Fruit fly (Drosophila melanogaster) whole organism, embryonic: ENCODE data around the gene CG17660.

Experiments used
- ATbp ChIP-seq: fragments of 200-800 bp; sonication (Bioruptor generic); optimal IDR thresholded peaks from 2 replicates; lab custom pipeline; 2017; ENCODE audit warnings: missing biosample characterization, mild to moderate bottlenecking, missing genetic modification characterization, missing genetic modification reagents
- Aef1 ChIP-seq: fragments of 200-800 bp; sonication (Bioruptor generic); IDR thresholded peaks from 3 replicates; pipeline ENCODE4 v1.3.6; 2022; ENCODE audit warnings: missing biosample characterization, missing genetic modification characterization
- Atf6 ChIP-seq: fragments of 200-800 bp; sonication (Bioruptor generic); IDR thresholded peaks from 2 replicates; pipeline ENCODE4 v1.3.6; 2022; ENCODE audit warnings: missing biosample characterization, missing genetic modification characterization
- Awh ChIP-seq: fragments of 200-800 bp; sonication (Bioruptor generic); IDR thresholded peaks from 2 replicates; pipeline ENCODE4, ENCODE4 v1.3.6; 2022; ENCODE audit warnings: missing biosample characterization, missing genetic modification characterization
- Bgb ChIP-seq: fragments of 200-800 bp; sonication (Bioruptor generic); IDR thresholded peaks from 2 replicates; pipeline ENCODE4 v1.3.6; 2022; ENCODE audit warnings: missing biosample characterization, missing genetic modification characterization; ENCODE audit not compliant: partially characterized antibody
- CG10431 ChIP-seq: fragments of 200-800 bp; sonication (Bioruptor generic); optimal IDR thresholded peaks from 3 replicates; lab custom pipeline; 2018; ENCODE audit warnings: missing biosample characterization, mild to moderate bottlenecking, missing genetic modification characterization
- CG10959 ChIP-seq: fragments of 200-800 bp; sonication (Bioruptor generic); IDR thresholded peaks from 2 replicates; pipeline ENCODE4 v1.3.6; 2022; ENCODE audit warnings: missing biosample characterization, missing genetic modification characterization
- CG12104 ChIP-seq: fragments of 200-800 bp; sonication (Bioruptor generic); optimal IDR thresholded peaks from 3 replicates; lab custom pipeline; 2016; ENCODE audit warnings: missing biosample characterization, missing genetic modification characterization
- CG1602 ChIP-seq: fragments of 200-800 bp; sonication (Bioruptor generic); optimal IDR thresholded peaks from 3 replicates; lab custom pipeline; 2016; ENCODE audit warnings: missing biosample characterization, missing genetic modification characterization
- CG17385 ChIP-seq: fragments of 200-800 bp; sonication (Bioruptor generic); optimal IDR thresholded peaks from 3 replicates; lab custom pipeline; 2018; ENCODE audit warnings: missing biosample characterization, mild to moderate bottlenecking, missing genetic modification characterization
- CG18764 ChIP-seq: fragments of 200-800 bp; sonication (Bioruptor generic); optimal IDR thresholded peaks from 3 replicates; lab custom pipeline; 2016; ENCODE audit warnings: missing biosample characterization, missing genetic modification characterization
- CG2202 ChIP-seq: fragments of 200-800 bp; sonication (Bioruptor generic); optimal IDR thresholded peaks from 2 replicates; lab custom pipeline; 2018; ENCODE audit warnings: missing biosample characterization, mild to moderate bottlenecking, missing genetic modification characterization
- CG2712 ChIP-seq: fragments of 200-800 bp; optimal IDR thresholded peaks from 3 replicates; lab custom pipeline; 2019; ENCODE audit warnings: missing biosample characterization, mild to moderate bottlenecking, missing genetic modification characterization, moderate library complexity
- CG2889 ChIP-seq: fragments of 200-800 bp; sonication (Bioruptor generic); IDR thresholded peaks from 3 replicates; pipeline ENCODE4 v1.3.6; 2022; ENCODE audit warnings: missing biosample characterization, missing genetic modification characterization
- CG32532 ChIP-seq: fragments of 200-800 bp; sonication (Bioruptor generic); IDR thresholded peaks from 2 replicates; pipeline ENCODE4 v1.3.6; 2022; ENCODE audit warnings: missing biosample characterization, missing genetic modification characterization
- CG32772 ChIP-seq: fragments of 200-800 bp; sonication (Bioruptor generic); IDR thresholded peaks from 2 replicates; pipeline ENCODE4 v1.3.6; 2022; ENCODE audit warnings: missing biosample characterization, missing genetic modification characterization
- CG34376 ChIP-seq: fragments of 200-800 bp; sonication (Bioruptor generic); optimal IDR thresholded peaks from 2 replicates; lab custom pipeline; 2018; ENCODE audit warnings: missing biosample characterization, mild to moderate bottlenecking, missing genetic modification characterization
- CG3838 ChIP-seq: fragments of 200-800 bp; sonication (Bioruptor generic); optimal IDR thresholded peaks from 3 replicates; lab custom pipeline; 2016; ENCODE audit warnings: missing biosample characterization, missing genetic modification characterization
- CG6791 ChIP-seq: fragments of 200-800 bp; sonication (Bioruptor generic); IDR thresholded peaks from 3 replicates; pipeline ENCODE4 v1.3.6; 2022; ENCODE audit warnings: missing biosample characterization, missing genetic modification characterization; ENCODE audit not compliant: partially characterized antibody
- CG7372 ChIP-seq: fragments of 200-800 bp; sonication (Bioruptor generic); IDR thresholded peaks from 2 replicates; pipeline ENCODE4 v1.3.6; 2022; ENCODE audit warnings: missing biosample characterization, missing genetic modification characterization
- CG7987 ChIP-seq: fragments of 200-800 bp; sonication (Bioruptor generic); optimal IDR thresholded peaks from 2 replicates; lab custom pipeline; 2018; ENCODE audit warnings: missing biosample characterization, mild to moderate bottlenecking, missing genetic modification characterization, moderate library complexity
- CG8089 ChIP-seq: fragments of 200-800 bp; sonication (Bioruptor generic); optimal IDR thresholded peaks from 3 replicates; lab custom pipeline; 2016; ENCODE audit warnings: missing biosample characterization, missing genetic modification characterization
- Chrac-16 ChIP-seq: fragments of 200-800 bp; sonication (Bioruptor generic); optimal IDR thresholded peaks from 3 replicates; lab custom pipeline; 2016; ENCODE audit warnings: missing biosample characterization, missing genetic modification characterization
- D ChIP-seq, 2 experiments: fragments of 200-800 bp in 1 of 2; fragments of >200 bp in 1 of 2; sonication (Bioruptor generic) in 1 of 2; optimal IDR thresholded peaks; 2 replicates in 1 of 2; 3 replicates in 1 of 2; lab custom pipeline; 2017; ENCODE audit warnings: mild to moderate bottlenecking in 1 of 2, missing biosample characterization in 1 of 2, missing genetic modification characterization in 1 of 2, missing genetic modification reagents in 1 of 2
- Ets97D ChIP-seq: fragments of 200-800 bp; sonication (Bioruptor generic); optimal IDR thresholded peaks from 3 replicates; lab custom pipeline; 2016; ENCODE audit warnings: missing biosample characterization, missing genetic modification characterization
- Fer1 ChIP-seq: fragments of 200-800 bp; sonication (Bioruptor generic); optimal IDR thresholded peaks from 2 replicates; lab custom pipeline; 2017; ENCODE audit warnings: missing biosample characterization, mild to moderate bottlenecking, missing genetic modification characterization
- Lpt ChIP-seq: fragments of >200 bp; optimal IDR thresholded peaks from 2 replicates; lab custom pipeline; 2018; ENCODE audit warnings: missing biosample characterization, missing genetic modification characterization
- NC2α ChIP-seq: fragments of 200-800 bp; sonication (Bioruptor generic); optimal IDR thresholded peaks from 2 replicates; lab custom pipeline; 2016; ENCODE audit warnings: missing biosample characterization, missing genetic modification characterization
- Nf-YC ChIP-seq: fragments of 200-800 bp; optimal IDR thresholded peaks from 3 replicates; lab custom pipeline; 2019; ENCODE audit warnings: missing biosample characterization, mild to moderate bottlenecking, missing genetic modification characterization, moderate library complexity
- caup ChIP-seq: fragments of 200-800 bp; sonication (Bioruptor generic); optimal IDR thresholded peaks from 3 replicates; lab custom pipeline; 2017; ENCODE audit warnings: missing biosample characterization, mild to moderate bottlenecking, missing genetic modification characterization, moderate library complexity; ENCODE audit not compliant: severe bottlenecking
- cwo ChIP-seq: fragments of 200-800 bp; sonication (Bioruptor generic); optimal IDR thresholded peaks from 3 replicates; lab custom pipeline; 2017; ENCODE audit warnings: missing biosample characterization, missing genetic modification characterization, mild to moderate bottlenecking, moderate library complexity, missing genetic modification reagents
- dm ChIP-seq: fragments of 200-800 bp; sonication (Bioruptor generic); optimal IDR thresholded peaks from 3 replicates; lab custom pipeline; 2016; ENCODE audit warnings: missing biosample characterization, missing genetic modification characterization
- fru ChIP-seq: fragments of >200 bp; optimal IDR thresholded peaks from 2 replicates; lab custom pipeline; 2017
- gro ChIP-seq: fragments of 200-800 bp; sonication (Bioruptor generic); optimal IDR thresholded peaks from 2 replicates; lab custom pipeline; 2016; ENCODE audit warnings: missing biosample characterization, missing genetic modification characterization
- gt ChIP-seq: fragments of 200-800 bp; sonication (Bioruptor generic); IDR thresholded peaks from 2 replicates; pipeline ENCODE4 v1.3.6; 2022; ENCODE audit warnings: missing biosample characterization, missing genetic modification characterization
- inv ChIP-seq: fragments of 200-800 bp; sonication (Bioruptor generic); IDR thresholded peaks from 2 replicates; pipeline ENCODE4 v1.3.6; 2022; ENCODE audit warnings: missing biosample characterization, missing genetic modification characterization; ENCODE audit not compliant: partially characterized antibody
- luna ChIP-seq: fragments of 200-800 bp; sonication (Bioruptor generic); optimal IDR thresholded peaks from 2 replicates; lab custom pipeline; 2016; ENCODE audit warnings: missing biosample characterization, missing genetic modification characterization
- mld ChIP-seq: fragments of 200-800 bp; sonication (Bioruptor generic); IDR thresholded peaks from 3 replicates; pipeline ENCODE4 v1.3.6; 2022; ENCODE audit warnings: missing biosample characterization, missing genetic modification characterization; ENCODE audit not compliant: partially characterized antibody
- nerfin-1 ChIP-seq: fragments of 200-800 bp; sonication (Bioruptor generic); optimal IDR thresholded peaks from 3 replicates; lab custom pipeline; 2019; ENCODE audit warnings: missing biosample characterization, mild to moderate bottlenecking, missing genetic modification characterization, moderate library complexity
- oc ChIP-seq: fragments of 200-800 bp; sonication (Bioruptor generic); optimal IDR thresholded peaks from 2 replicates; lab custom pipeline; 2018; ENCODE audit warnings: missing biosample characterization, mild to moderate bottlenecking, missing genetic modification characterization, moderate library complexity
- peb ChIP-seq: fragments of 200-800 bp; sonication (Bioruptor generic); IDR thresholded peaks from 2 replicates; pipeline ENCODE4 v1.3.6; 2022; ENCODE audit warnings: missing biosample characterization, missing genetic modification characterization
- pfk ChIP-seq: fragments of 200-800 bp; sonication (Bioruptor generic); optimal IDR thresholded peaks from 2 replicates; lab custom pipeline; 2018; ENCODE audit warnings: missing biosample characterization, mild to moderate bottlenecking, missing genetic modification characterization, moderate library complexity
- pnt ChIP-seq: fragments of 200-800 bp; sonication (Bioruptor generic); optimal IDR thresholded peaks from 3 replicates; lab custom pipeline; 2016; ENCODE audit warnings: missing biosample characterization, missing genetic modification characterization
- repo ChIP-seq: fragments of 200-800 bp; sonication (Bioruptor generic); optimal IDR thresholded peaks from 2 replicates; lab custom pipeline; 2016; ENCODE audit warnings: missing biosample characterization, missing genetic modification characterization
- schlank ChIP-seq: fragments of 200-800 bp; sonication (Bioruptor generic); optimal IDR thresholded peaks from 2 replicates; lab custom pipeline; 2018; ENCODE audit warnings: missing biosample characterization, mild to moderate bottlenecking, missing genetic modification characterization
- scrt ChIP-seq: fragments of 200-800 bp; sonication (Bioruptor generic); optimal IDR thresholded peaks from 2 replicates; lab custom pipeline; 2018; ENCODE audit warnings: missing biosample characterization, mild to moderate bottlenecking, missing genetic modification characterization, moderate library complexity
- stwl ChIP-seq: fragments of 200-800 bp; sonication (Bioruptor generic); optimal IDR thresholded peaks from 3 replicates; lab custom pipeline; 2018; ENCODE audit warnings: missing biosample characterization, mild to moderate bottlenecking, missing genetic modification characterization, moderate library complexity
- tgo ChIP-seq: fragments of 200-800 bp; sonication (Bioruptor generic); IDR thresholded peaks from 3 replicates; pipeline ENCODE4 v1.3.6; 2022; ENCODE audit warnings: missing biosample characterization, missing genetic modification characterization
- trh ChIP-seq: fragments of 200-800 bp; sonication (Bioruptor generic); optimal IDR thresholded peaks from 2 replicates; lab custom pipeline; 2016; ENCODE audit warnings: missing biosample characterization, missing genetic modification characterization
- unc-4 ChIP-seq: fragments of 200-800 bp; sonication (Bioruptor generic); IDR thresholded peaks from 2 replicates; pipeline ENCODE4 v1.3.6; 2022; ENCODE audit warnings: missing biosample characterization, missing genetic modification characterization; ENCODE audit not compliant: partially characterized antibody

CG17660 gene

dm6 chr2L:1723937-1724591, 13.8 kb upstream of the CG17660 start, which contains the start of gene Rim2 (continued):
- TF ChIP-seq dm (GFP tag; lab: Kevin White, UChicago) (no peak), Bgb (GFP tag; lab: Robert Waterston, UW) (peak; percentile 43; the same call in 1 of the 2 replicates), Aef1 (GFP tag; lab: Robert Waterston, UW) (no peak), fru (no peak), CG10431 (GFP tag; lab: Kevin White, UChicago) (no peak), CG7987 (GFP tag; lab: Kevin White, UChicago) (peak; percentile 44), CG12104 (no peak), peb (GFP tag; lab: Robert Waterston, UW) (no peak), CG32772 (GFP tag; lab: Robert Waterston, UW) (no peak), CG8089 (GFP tag; lab: Kevin White, UChicago) (no peak), ATbp (GFP tag; lab: Kevin White, UChicago) (no peak), Ets97D (GFP tag; lab: Kevin White, UChicago) (peak; percentile 84), CG34376 (GFP tag; lab: Kevin White, UChicago) (peak; percentile 27), CG3838 (GFP tag; lab: Kevin White, UChicago) (no peak), schlank (no peak), Nf-YC (tag; lab: Kevin White, UChicago) (peak; percentile 33), CG1602 (GFP tag; lab: Kevin White, UChicago) (no peak), Fer1 (GFP tag; lab: Kevin White, UChicago) (peak; percentile 31), CG7372 (GFP tag; lab: Robert Waterston, UW) (no peak), stwl (peak; percentile 79), Awh (0 out of 2 replicates have a peak, but pooled peaks have one; percentile 23), luna (no peak), CG32532 (GFP tag; lab: Robert Waterston, UW) (no peak), repo (GFP tag; lab: Kevin White, UChicago) (no peak), CG2889 (no peak), trh (GFP tag; lab: Kevin White, UChicago) (no peak), D (optimal IDR thresholded peaks at IDR 0.05; lab: Kevin White, UChicago) (no peak), D (GFP tag; optimal IDR thresholded peaks at IDR 0.05; lab: Kevin White, UChicago) (no peak), cwo (GFP tag; lab: Kevin White, UChicago) (no peak), Chrac-16 (no peak), Lpt (GFP tag; lab: Kevin White, UChicago) (no peak), CG2202 (no peak), caup (GFP tag; lab: Kevin White, UChicago) (peak; percentile 4), nerfin-1 (tag; lab: Kevin White, UChicago) (peak; percentile 1), CG17385 (no peak), tgo (no peak), unc-4 (GFP tag; lab: Robert Waterston, UW) (peak; percentile 50), CG10959 (GFP tag; lab: Robert Waterston, UW) (no peak), Atf6 (GFP tag; lab: Robert Waterston, UW) (no peak), oc (tag; lab: Kevin White, UChicago) (no peak), CG6791 (GFP tag; lab: Robert Waterston, UW) (no peak; the same call in 2 of the 3 replicates), mld (GFP tag; lab: Robert Waterston, UW) (no peak), pnt (GFP tag; lab: Kevin White, UChicago) (no peak), scrt (GFP tag; lab: Kevin White, UChicago) (peak; percentile 11), CG2712 (tag; lab: Kevin White, UChicago) (peak; percentile 47), CG18764 (GFP tag; lab: Kevin White, UChicago) (no peak), NC2α (GFP tag; lab: Kevin White, UChicago) (no peak), gt (GFP tag; lab: Robert Waterston, UW) (no peak), gro (GFP tag; lab: Kevin White, UChicago) (peak; percentile 49), pfk (GFP tag; lab: Kevin White, UChicago) (no peak), inv (no peak)
